Fruit fly (Drosophila melanogaster): ENCODE results near the gene Tap42.
A peak's percentile ranks its signal among the peaks of the same experiment; 100 is the strongest.

The Tap42 gene

dm6 chr2L:13373435-13374242 lies 6.2 kb downstream of the Tap42 start, which contains the start of the genes Bdp1 and CG6565 (continued):
- TF ChIP-seq CG12659 (GFP tag; optimal IDR thresholded peaks at IDR 0.05) (peak; percentile 98), CG31224 (GFP tag; IDR thresholded peaks at IDR 0.05) (peak; percentile 90), sima (GFP tag; optimal IDR thresholded peaks at IDR 0.05) (peak; percentile 91), Ada2b (GFP tag; IDR thresholded peaks at IDR 0.05) (peak; percentile 93), chm (GFP tag; IDR thresholded peaks at IDR 0.05) (peak; percentile 91), CG3281 (GFP tag; optimal IDR thresholded peaks at IDR 0.05) (peak; percentile 96), CG11696 (GFP tag; IDR thresholded peaks at IDR 0.05) (peak; percentile 57), tna (GFP tag; IDR thresholded peaks at IDR 0.05; ENCODE audit: partially characterized antibody) (no peak), CG17385 (GFP tag; optimal IDR thresholded peaks at IDR 0.05) (peak; percentile 93), abd-A (tag; optimal IDR thresholded peaks at IDR 0.05) (no peak), ssp (GFP tag; IDR thresholded peaks at IDR 0.05) (peak; percentile 92), CG13894 (tag; optimal IDR thresholded peaks at IDR 0.05) (peak; percentile 94), dimm (GFP tag; IDR thresholded peaks at IDR 0.05) (peak; percentile 82), al (GFP tag; IDR thresholded peaks at IDR 0.05) (peak; percentile 96), chinmo (GFP tag; IDR thresholded peaks at IDR 0.05; ENCODE audit: partially characterized antibody) (no peak), lola (GFP tag; optimal IDR thresholded peaks at IDR 0.05) (peak in 1 of 3 experiments; percentile 97), CG4282 (GFP tag; optimal IDR thresholded peaks at IDR 0.05) (peak; percentile 99), CG3407 (GFP tag; optimal IDR thresholded peaks at IDR 0.05) (peak; percentile 94), B-H1 (GFP tag; IDR thresholded peaks at IDR 0.05) (peak; percentile 94), Xbp1 (GFP tag; optimal IDR thresholded peaks at IDR 0.05) (peak; percentile 99), CG1233 (GFP tag; optimal IDR thresholded peaks at IDR 0.05) (peak; percentile 96), fd102C (GFP tag; optimal IDR thresholded peaks at IDR 0.05) (peak; percentile 80), CG18011 (GFP tag; optimal IDR thresholded peaks at IDR 0.05) (peak; percentile 89), CG17186 (GFP tag; optimal IDR thresholded peaks at IDR 0.05) (peak; percentile 86), ken (GFP tag; IDR thresholded peaks at IDR 0.05) (peak; percentile 95), CoRest (tag; optimal IDR thresholded peaks at IDR 0.05) (peak; percentile 99), Asciz (GFP tag; optimal IDR thresholded peaks at IDR 0.05) (peak; percentile 93), jumu (GFP tag; optimal IDR thresholded peaks at IDR 0.05) (peak; percentile 99), CG13287 (GFP tag; IDR thresholded peaks at IDR 0.05; ENCODE audit: partially characterized antibody) (peak; percentile 44; the same call in 1 of the 2 replicates), Poxn (GFP tag; IDR thresholded peaks at IDR 0.05) (peak; percentile 94), lab (GFP tag; optimal IDR thresholded peaks at IDR 0.05) (peak; percentile 97), otp (GFP tag; IDR thresholded peaks at IDR 0.05) (peak; percentile 80), hbn (GFP tag; IDR thresholded peaks at IDR 0.05; ENCODE audit: partially characterized antibody) (no peak), CG11093 (GFP tag; IDR thresholded peaks at IDR 0.05) (peak; percentile 97), CG9876 (GFP tag; optimal IDR thresholded peaks at IDR 0.05) (peak; percentile 97), lmd (GFP tag; IDR thresholded peaks at IDR 0.05) (peak; percentile 98), ato (GFP tag; IDR thresholded peaks at IDR 0.05; ENCODE audit: partially characterized antibody) (no peak), slp2 (GFP tag; optimal IDR thresholded peaks at IDR 0.05) (peak; percentile 99), mirr (GFP tag; optimal IDR thresholded peaks at IDR 0.05) (peak; percentile 70), CG2120 (GFP tag; optimal IDR thresholded peaks at IDR 0.05) (peak; percentile 99), btn (GFP tag; optimal IDR thresholded peaks at IDR 0.05) (peak; percentile 96), Hey (tag; optimal IDR thresholded peaks at IDR 0.05) (peak; percentile 85), Hr51 (GFP tag; optimal IDR thresholded peaks at IDR 0.05) (peak; percentile 96 to 98), CG17568 (GFP tag; optimal IDR thresholded peaks at IDR 0.05) (no peak), CG9727 (GFP tag; optimal IDR thresholded peaks at IDR 0.05) (peak; percentile 99), klu (GFP tag; IDR thresholded peaks at IDR 0.05) (peak; percentile 97), tx (GFP tag; optimal IDR thresholded peaks at IDR 0.05) (peak; percentile 99), CG31441 (GFP tag; IDR thresholded peaks at IDR 0.05) (peak; percentile 98)
